Fruit fly (Drosophila melanogaster) whole organism, embryonic: Measurements from ENCODE around the gene Arp3.

Experiments
- Antp ChIP-seq: fragments of 200-800 bp; sonication (Bioruptor generic); optimal IDR thresholded peaks from 3 replicates; lab custom pipeline; 2016; ENCODE audit warnings: missing biosample characterization, missing genetic modification characterization
- Atf6 ChIP-seq: fragments of 200-800 bp; sonication (Bioruptor generic); IDR thresholded peaks from 2 replicates; pipeline ENCODE4 v1.3.6; 2022; ENCODE audit warnings: missing biosample characterization, missing genetic modification characterization
- CG1024 ChIP-seq: fragments of 200-800 bp; sonication (Bioruptor generic); IDR thresholded peaks from 2 replicates; pipeline ENCODE4 v1.3.6; 2022; ENCODE audit warnings: missing biosample characterization, missing genetic modification characterization
- CG11696 ChIP-seq: fragments of 200-800 bp; sonication (Bioruptor generic); IDR thresholded peaks from 2 replicates; pipeline ENCODE4 v1.3.6; 2022; ENCODE audit warnings: missing biosample characterization, missing genetic modification characterization
- CG1233 ChIP-seq: fragments of 200-800 bp; sonication (Bioruptor generic); optimal IDR thresholded peaks from 4 replicates; lab custom pipeline; 2018; ENCODE audit warnings: missing biosample characterization, mild to moderate bottlenecking, missing genetic modification characterization
- CG13424 ChIP-seq: fragments of 200-800 bp; sonication (Bioruptor generic); optimal IDR thresholded peaks from 2 replicates; lab custom pipeline; 2019; ENCODE audit warnings: missing biosample characterization, mild to moderate bottlenecking, missing genetic modification characterization, moderate library complexity
- CG14014 ChIP-seq: fragments of 200-800 bp; sonication (Bioruptor generic); IDR thresholded peaks from 2 replicates; pipeline ENCODE4 v1.3.6; 2022; ENCODE audit warnings: missing biosample characterization, missing genetic modification characterization
- CG14667 ChIP-seq: fragments of 200-800 bp; sonication (Bioruptor generic); IDR thresholded peaks from 2 replicates; pipeline ENCODE4 v1.3.6; 2022; ENCODE audit warnings: missing biosample characterization, missing genetic modification characterization
- CG16863 ChIP-seq: fragments of 200-800 bp; sonication (Bioruptor generic); optimal IDR thresholded peaks from 3 replicates; lab custom pipeline; 2016; ENCODE audit warnings: missing biosample characterization, missing genetic modification characterization
- CG17612 ChIP-seq: fragments of 200-800 bp; sonication (Bioruptor generic); IDR thresholded peaks from 2 replicates; pipeline ENCODE4 v1.3.6; 2022; ENCODE audit warnings: missing biosample characterization, missing genetic modification characterization
- CG18764 ChIP-seq: fragments of 200-800 bp; sonication (Bioruptor generic); optimal IDR thresholded peaks from 3 replicates; lab custom pipeline; 2016; ENCODE audit warnings: missing biosample characterization, missing genetic modification characterization
- CG31224 ChIP-seq: fragments of 200-800 bp; sonication (Bioruptor generic); IDR thresholded peaks from 2 replicates; pipeline ENCODE4 v1.3.6; 2022; ENCODE audit warnings: missing biosample characterization, missing genetic modification characterization
- CG33213 ChIP-seq: fragments of 200-800 bp; sonication (Bioruptor generic); optimal IDR thresholded peaks from 3 replicates; lab custom pipeline; 2016; ENCODE audit warnings: missing biosample characterization, missing genetic modification characterization
- CG33557 ChIP-seq: fragments of 200-800 bp; sonication (Bioruptor generic); optimal IDR thresholded peaks from 2 replicates; lab custom pipeline; 2019; ENCODE audit warnings: missing biosample characterization, mild to moderate bottlenecking, missing genetic modification characterization, moderate library complexity
- CG3407 ChIP-seq: fragments of 200-800 bp; sonication (Bioruptor generic); optimal IDR thresholded peaks from 2 replicates; lab custom pipeline; 2018; ENCODE audit warnings: missing biosample characterization, mild to moderate bottlenecking, missing genetic modification characterization
- CG3995 ChIP-seq: fragments of 200-800 bp; sonication (Bioruptor generic); optimal IDR thresholded peaks from 3 replicates; lab custom pipeline; 2016; ENCODE audit warnings: missing biosample characterization, missing genetic modification characterization
- CG4617 ChIP-seq: fragments of 200-800 bp; sonication (Bioruptor generic); optimal IDR thresholded peaks from 3 replicates; lab custom pipeline; 2016; ENCODE audit warnings: missing biosample characterization, missing genetic modification characterization, borderline replicate concordance
- CG6791 ChIP-seq: fragments of 200-800 bp; sonication (Bioruptor generic); IDR thresholded peaks from 3 replicates; pipeline ENCODE4 v1.3.6; 2022; ENCODE audit warnings: missing biosample characterization, missing genetic modification characterization; ENCODE audit not compliant: partially characterized antibody
- CG7357 ChIP-seq: fragments of 200-800 bp; sonication (Bioruptor generic); IDR thresholded peaks from 3 replicates; pipeline ENCODE4 v1.3.6; 2022; ENCODE audit warnings: missing biosample characterization, missing genetic modification characterization
- CG8359 ChIP-seq: fragments of 200-800 bp; sonication (Bioruptor generic); optimal IDR thresholded peaks from 2 replicates; lab custom pipeline; 2017; ENCODE audit warnings: missing biosample characterization, mild to moderate bottlenecking, missing genetic modification characterization, borderline replicate concordance
- CG8924 ChIP-seq: fragments of 200-800 bp; optimal IDR thresholded peaks from 3 replicates; lab custom pipeline; 2019; ENCODE audit warnings: missing biosample characterization, mild to moderate bottlenecking, missing genetic modification characterization, moderate library complexity
- CTCF ChIP-seq: fragments of 200-800 bp; sonication (Bioruptor generic); optimal IDR thresholded peaks from 2 replicates; lab custom pipeline; 2017; ENCODE audit warnings: missing biosample characterization, mild to moderate bottlenecking, missing genetic modification characterization, moderate library complexity
- Dip3 ChIP-seq: fragments of 200-800 bp; sonication (Bioruptor generic); optimal IDR thresholded peaks from 3 replicates; lab custom pipeline; 2016; ENCODE audit warnings: missing biosample characterization, missing genetic modification characterization
- Eip74EF ChIP-seq, 2 experiments: fragments of 200-800 bp in 1 of 2; fragments of >200 bp in 1 of 2; sonication (Bioruptor generic) in 1 of 2; optimal IDR thresholded peaks; 2 replicates each; lab custom pipeline; 2017 to 2019; ENCODE audit warnings: missing biosample characterization in 2 of 2, missing genetic modification characterization in 2 of 2, mild to moderate bottlenecking in 1 of 2, moderate library complexity in 1 of 2
- Fer1 ChIP-seq: fragments of 200-800 bp; sonication (Bioruptor generic); optimal IDR thresholded peaks from 2 replicates; lab custom pipeline; 2017; ENCODE audit warnings: missing biosample characterization, mild to moderate bottlenecking, missing genetic modification characterization
- Fer2 ChIP-seq: fragments of 200-800 bp; sonication (Bioruptor generic); optimal IDR thresholded peaks from 2 replicates; lab custom pipeline; 2018; ENCODE audit warnings: missing biosample characterization, mild to moderate bottlenecking, missing genetic modification characterization, moderate library complexity
- HHEX ChIP-seq: fragments of 200-800 bp; sonication (Bioruptor generic); optimal IDR thresholded peaks from 3 replicates; lab custom pipeline; 2017; ENCODE audit warnings: missing biosample characterization, mild to moderate bottlenecking, missing genetic modification characterization, missing genetic modification reagents
- NFAT ChIP-seq: fragments of 200-800 bp; sonication (Bioruptor generic); IDR thresholded peaks from 2 replicates; pipeline ENCODE4 v1.3.6; 2022; ENCODE audit warnings: missing biosample characterization, missing genetic modification characterization
- Nf-YB ChIP-seq: fragments of 200-800 bp; sonication (Bioruptor generic); optimal IDR thresholded peaks from 3 replicates; lab custom pipeline; 2019; ENCODE audit warnings: missing biosample characterization, mild to moderate bottlenecking, missing genetic modification characterization, moderate library complexity
- Poxn ChIP-seq: fragments of 200-800 bp; sonication (Bioruptor generic); IDR thresholded peaks from 2 replicates; pipeline ENCODE4 v1.3.6; 2022; ENCODE audit warnings: missing biosample characterization, missing genetic modification characterization
- Rx ChIP-seq: fragments of 200-800 bp; sonication (Bioruptor generic); IDR thresholded peaks from 2 replicates; pipeline ENCODE4 v1.3.6; 2022; ENCODE audit warnings: missing biosample characterization, missing genetic modification characterization
- Sin3A ChIP-seq: fragments of >200 bp; optimal IDR thresholded peaks from 2 replicates; lab custom pipeline; 2018
- Sry-δ ChIP-seq: fragments of 200-800 bp; sonication (Bioruptor generic); optimal IDR thresholded peaks from 2 replicates; lab custom pipeline; 2016; ENCODE audit warnings: missing biosample characterization, missing genetic modification characterization
- al ChIP-seq: fragments of 200-800 bp; sonication (Bioruptor generic); IDR thresholded peaks from 2 replicates; pipeline ENCODE4 v1.3.6; 2022; ENCODE audit warnings: missing biosample characterization, missing genetic modification characterization
- ap ChIP-seq: fragments of 200-800 bp; sonication (Bioruptor generic); IDR thresholded peaks from 2 replicates; pipeline ENCODE4 v1.3.6; 2022; ENCODE audit warnings: missing biosample characterization, missing genetic modification characterization
- bigmax ChIP-seq: fragments of 200-800 bp; sonication (Bioruptor generic); optimal IDR thresholded peaks from 2 replicates; lab custom pipeline; 2018; ENCODE audit warnings: missing biosample characterization, mild to moderate bottlenecking, missing genetic modification characterization
- ci ChIP-seq: fragments of 200-800 bp; sonication (Bioruptor generic); IDR thresholded peaks from 3 replicates; pipeline ENCODE4 v1.3.6; 2022; ENCODE audit warnings: missing biosample characterization, missing genetic modification characterization
- dati ChIP-seq: fragments of 200-800 bp; sonication (Bioruptor generic); IDR thresholded peaks from 2 replicates; pipeline ENCODE4 v1.3.6; 2022; ENCODE audit warnings: missing biosample characterization, missing genetic modification characterization
- ftz-f1 ChIP-seq: fragments of 200-800 bp; sonication (Bioruptor generic); optimal IDR thresholded peaks from 2 replicates; lab custom pipeline; 2016; ENCODE audit warnings: missing biosample characterization, missing genetic modification characterization
- gce ChIP-seq: fragments of 200-800 bp; sonication (Bioruptor generic); IDR thresholded peaks from 3 replicates; pipeline ENCODE4 v1.3.6; 2022; ENCODE audit warnings: missing biosample characterization, missing genetic modification characterization
- grau ChIP-seq: fragments of 200-800 bp; optimal IDR thresholded peaks from 3 replicates; lab custom pipeline; 2019; ENCODE audit warnings: missing biosample characterization, mild to moderate bottlenecking, missing genetic modification characterization, moderate library complexity
- gro ChIP-seq: fragments of 200-800 bp; sonication (Bioruptor generic); optimal IDR thresholded peaks from 2 replicates; lab custom pipeline; 2016; ENCODE audit warnings: missing biosample characterization, missing genetic modification characterization
- hkb ChIP-seq, 2 experiments: fragments of 200-800 bp in 1 of 2; fragments of >200 bp in 1 of 2; sonication (Bioruptor generic) in 1 of 2; IDR thresholded peaks in 1 of 2; optimal IDR thresholded peaks in 1 of 2; 2 replicates each; pipeline versions ENCODE4 v1.3.6 to Lab custom; 2017 to 2022; ENCODE audit warnings: missing biosample characterization in 1 of 2, missing genetic modification characterization in 1 of 2
- hth ChIP-seq: fragments of >200 bp; optimal IDR thresholded peaks from 2 replicates; lab custom pipeline; 2017; ENCODE audit warnings: inconsistent platforms
- nmo ChIP-seq: fragments of 200-800 bp; sonication (Bioruptor generic); optimal IDR thresholded peaks from 2 replicates; lab custom pipeline; 2018; ENCODE audit warnings: missing biosample characterization, mild to moderate bottlenecking, missing genetic modification characterization, moderate library complexity
- peb ChIP-seq: fragments of 200-800 bp; sonication (Bioruptor generic); IDR thresholded peaks from 2 replicates; pipeline ENCODE4 v1.3.6; 2022; ENCODE audit warnings: missing biosample characterization, missing genetic modification characterization
- pzg ChIP-seq: fragments of 200-800 bp; sonication (Bioruptor generic); optimal IDR thresholded peaks from 3 replicates; lab custom pipeline; 2018; ENCODE audit warnings: missing biosample characterization, mild to moderate bottlenecking, missing genetic modification characterization, moderate library complexity
- row ChIP-seq: fragments of 200-800 bp; sonication (Bioruptor generic); IDR thresholded peaks from 3 replicates; pipeline ENCODE4 v1.3.6; 2022; ENCODE audit warnings: missing biosample characterization, missing genetic modification characterization
- sisA ChIP-seq: fragments of 200-800 bp; sonication (Bioruptor generic); IDR thresholded peaks from 2 replicates; pipeline ENCODE4 v1.3.6; 2022; ENCODE audit warnings: missing biosample characterization, missing genetic modification characterization
- so ChIP-seq: fragments of 200-800 bp; sonication (Bioruptor generic); IDR thresholded peaks from 3 replicates; pipeline ENCODE4 v1.3.6; 2022; ENCODE audit warnings: missing biosample characterization, missing genetic modification characterization
- sqz ChIP-seq: fragments of 200-800 bp; sonication (Bioruptor generic); optimal IDR thresholded peaks from 3 replicates; lab custom pipeline; 2018; ENCODE audit warnings: missing biosample characterization, mild to moderate bottlenecking, missing genetic modification characterization
- tgo ChIP-seq: fragments of 200-800 bp; sonication (Bioruptor generic); IDR thresholded peaks from 3 replicates; pipeline ENCODE4 v1.3.6; 2022; ENCODE audit warnings: missing biosample characterization, missing genetic modification characterization
- tin ChIP-seq: fragments of 200-800 bp; sonication (Bioruptor generic); optimal IDR thresholded peaks from 3 replicates; lab custom pipeline; 2016; ENCODE audit warnings: missing biosample characterization, missing genetic modification characterization

The Arp3 gene

DNA sequence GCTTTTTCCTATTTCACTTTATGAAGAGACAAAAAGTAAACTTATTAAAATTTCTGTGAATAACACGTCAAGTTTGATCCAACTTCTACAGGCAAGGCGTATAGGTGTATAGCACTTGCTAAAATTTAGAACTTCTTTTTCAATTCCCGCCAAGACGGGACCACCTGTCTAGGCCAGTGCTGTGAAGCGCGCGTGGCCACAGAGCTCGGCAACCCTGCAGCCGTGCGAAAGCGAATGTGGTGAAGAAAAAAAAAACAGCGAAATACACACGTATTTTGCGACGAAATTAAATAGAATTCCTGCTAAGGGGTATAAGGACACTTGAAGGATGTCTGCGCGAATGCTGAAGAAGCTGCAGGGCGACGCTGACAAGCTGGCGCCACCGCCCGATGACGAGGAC, 5.5 kb downstream of the Arp3 start, which contains the start of gene Nulp1 (continued):
- no peak for TF ChIP-seq CG8924 (tag; lab: Kevin White, UChicago)
- 0 out of 2 replicates have a peak, but pooled peaks have one; percentile 9 for TF ChIP-seq Rx
- TF ChIP-seq bigmax (GFP tag; lab: Kevin White, UChicago): no peak
- TF ChIP-seq Sin3A (lab: Kevin White, UChicago): peak; percentile 27
- no peak for TF ChIP-seq Atf6
- peak; percentile 33 for TF ChIP-seq Sry-δ (GFP tag; lab: Kevin White, UChicago)
- no peak for TF ChIP-seq ap (GFP tag; lab: Robert Waterston, UW)
- TF ChIP-seq CG4617 (GFP tag; lab: Kevin White, UChicago): peak; percentile 91
- TF ChIP-seq CG3407 (GFP tag; lab: Kevin White, UChicago): no peak
- peak; percentile 85 for TF ChIP-seq ci (GFP tag; lab: Robert Waterston, UW)
- TF ChIP-seq CTCF (GFP tag; lab: Kevin White, UChicago): no peak
- TF ChIP-seq CG18764 (GFP tag; lab: Kevin White, UChicago): no peak
- no peak for TF ChIP-seq CG16863
- no peak for TF ChIP-seq CG6791 (GFP tag; lab: Robert Waterston, UW)
- TF ChIP-seq Antp (GFP tag; lab: Kevin White, UChicago): peak; percentile 49
- TF ChIP-seq sqz: peak; percentile 85
- peak; percentile 2 for TF ChIP-seq nmo (GFP tag; lab: Kevin White, UChicago)
- TF ChIP-seq al (GFP tag; lab: Robert Waterston, UW): no peak
- no peak for TF ChIP-seq Nf-YB
- TF ChIP-seq tgo (GFP tag; lab: Robert Waterston, UW): no peak
- TF ChIP-seq sisA (GFP tag; lab: Robert Waterston, UW): no peak
- TF ChIP-seq CG33557: no peak
- no peak for TF ChIP-seq CG7357 (GFP tag; lab: Robert Waterston, UW)
- peak; percentile 60 for TF ChIP-seq gro (GFP tag; lab: Kevin White, UChicago)
- TF ChIP-seq dati: no peak
- no peak for TF ChIP-seq hth (lab: Kevin White, UChicago)
- TF ChIP-seq Dip3 (GFP tag; lab: Kevin White, UChicago): peak; percentile 25
- TF ChIP-seq Fer1 (GFP tag; lab: Kevin White, UChicago): peak; percentile 49
- TF ChIP-seq ftz-f1 (GFP tag; lab: Kevin White, UChicago): peak; percentile 58
- peak; percentile 65; the same call in 1 of the 2 replicates for TF ChIP-seq NFAT (GFP tag; lab: Robert Waterston, UW)
- TF ChIP-seq HHEX (GFP tag; lab: Kevin White, UChicago): no peak
- peak; percentile 22 for TF ChIP-seq CG1233 (GFP tag; lab: Kevin White, UChicago)
- TF ChIP-seq CG11696 (GFP tag; lab: Robert Waterston, UW): no peak
- no peak for TF ChIP-seq so (GFP tag; lab: Robert Waterston, UW)
- TF ChIP-seq Poxn (GFP tag; lab: Robert Waterston, UW): no peak
- TF ChIP-seq CG31224 (GFP tag; lab: Robert Waterston, UW): no peak
- no peak for TF ChIP-seq Fer2 (tag; lab: Kevin White, UChicago)
- no peak for TF ChIP-seq peb (GFP tag; lab: Robert Waterston, UW)
- TF ChIP-seq CG3995 (GFP tag; lab: Kevin White, UChicago): peak; percentile 61
- no peak for TF ChIP-seq CG14667 (GFP tag; lab: Robert Waterston, UW)
- TF ChIP-seq CG1024 (GFP tag; lab: Robert Waterston, UW): no peak
- TF ChIP-seq pzg (GFP tag; lab: Kevin White, UChicago): peak; percentile 75
- TF ChIP-seq tin: no peak
- TF ChIP-seq CG13424 (tag; lab: Kevin White, UChicago): no peak
- TF ChIP-seq grau: no peak
- no peak for TF ChIP-seq gce (GFP tag; lab: Robert Waterston, UW)
- TF ChIP-seq CG33213: peak; percentile 23
- 0 out of 2 replicates have a peak, but pooled peaks have one; percentile 21 for TF ChIP-seq CG14014 (GFP tag; lab: Robert Waterston, UW)
- TF ChIP-seq row (GFP tag; lab: Robert Waterston, UW): peak; percentile 43; the same call in 1 of the 3 replicates
- no peak for TF ChIP-seq hkb (optimal IDR thresholded peaks at IDR 0.05; lab: Kevin White, UChicago)
- TF ChIP-seq hkb (GFP tag; IDR thresholded peaks at IDR 0.05; lab: Robert Waterston, UW): no peak
- TF ChIP-seq CG17612 (GFP tag; lab: Robert Waterston, UW): no peak
- TF ChIP-seq CG8359 (GFP tag; lab: Kevin White, UChicago): no peak
- no peak for TF ChIP-seq Eip74EF (GFP tag; optimal IDR thresholded peaks at IDR 0.05; lab: Kevin White, UChicago)
